Worm (Caenorhabditis elegans) whole organism, L3 larva: Measurements from ENCODE around the gene Y39A1A.31.

ENCODE experiments used
- R02D3.7 ChIP-seq: fragments of 150-350 bp; optimal IDR thresholded peaks from 2 replicates; lab custom pipeline; 2014; ENCODE audit warnings: missing biosample characterization, missing genetic modification characterization
- ZK546.5 ChIP-seq: sonication (generic microtip); optimal IDR thresholded peaks from 2 replicates; lab custom pipeline; 2017; ENCODE audit warnings: missing biosample characterization, missing genetic modification characterization
- aly-2 ChIP-seq: fragments of 150-350 bp; optimal IDR thresholded peaks from 2 replicates; lab custom pipeline; 2014; ENCODE audit warnings: missing biosample characterization, missing genetic modification characterization
- ama-1 ChIP-seq: fragments of 150-350 bp; optimal IDR thresholded peaks from 2 replicates; lab custom pipeline; 2018
- ceh-28 ChIP-seq: fragments of 150-350 bp; optimal IDR thresholded peaks from 2 replicates; lab custom pipeline; 2014; ENCODE audit warnings: missing biosample characterization, missing genetic modification reagents, missing genetic modification characterization
- ceh-82 ChIP-seq: fragments of 150-350 bp; optimal IDR thresholded peaks from 2 replicates; lab custom pipeline; 2014; ENCODE audit warnings: missing biosample characterization, missing genetic modification characterization
- egl-27 ChIP-seq: sonication (generic microtip); optimal IDR thresholded peaks from 4 replicates; lab custom pipeline; 2017; ENCODE audit warnings: missing biosample characterization, missing genetic modification reagents, missing genetic modification characterization
- egl-5 ChIP-seq: fragments of 150-350 bp; optimal IDR thresholded peaks from 2 replicates; lab custom pipeline; 2017; ENCODE audit warnings: missing biosample characterization, missing genetic modification reagents, missing genetic modification characterization, inconsistent platforms
- elt-1 ChIP-seq: fragments of 150-350 bp; optimal IDR thresholded peaks from 2 replicates; lab custom pipeline; 2014; ENCODE audit warnings: missing biosample characterization, missing genetic modification characterization
- elt-2 ChIP-seq: sonication (generic microtip); optimal IDR thresholded peaks from 2 replicates; lab custom pipeline; 2016; ENCODE audit warnings: missing genetic modification reagents, mild to moderate bottlenecking, missing genetic modification characterization, missing compliant biosample characterization
- elt-3 ChIP-seq, 3 experiments: fragments of 150-350 bp in 1 of 3; sonication (generic microtip) in 2 of 3; optimal IDR thresholded peaks; 2 replicates in 2 of 3; 4 replicates in 1 of 3; lab custom pipeline; 2014 to 2017; ENCODE audit warnings: missing biosample characterization in 3 of 3, missing genetic modification characterization in 3 of 3
- eor-1 ChIP-seq, 2 experiments: fragments of 150-350 bp; optimal IDR thresholded peaks; 2 replicates each; lab custom pipeline; 2014 to 2018; ENCODE audit warnings: missing biosample characterization in 2 of 2, missing genetic modification characterization in 2 of 2
- fkh-10 ChIP-seq: sonication (generic microtip); optimal IDR thresholded peaks from 2 replicates; lab custom pipeline; 2017; ENCODE audit warnings: missing biosample characterization, missing genetic modification reagents, missing genetic modification characterization
- fos-1 ChIP-seq: fragments of 150-350 bp; optimal IDR thresholded peaks from 2 replicates; lab custom pipeline; 2014; ENCODE audit warnings: missing biosample characterization, missing genetic modification characterization
- hmg-11 ChIP-seq: sonication (generic microtip); optimal IDR thresholded peaks from 2 replicates; lab custom pipeline; 2016; ENCODE audit warnings: missing genetic modification characterization, missing compliant biosample characterization
- jun-1 ChIP-seq: fragments of 150-350 bp; optimal IDR thresholded peaks from 2 replicates; lab custom pipeline; 2014; ENCODE audit warnings: missing biosample characterization, missing genetic modification reagents, missing genetic modification characterization
- lin-15B ChIP-seq: fragments of 150-350 bp; optimal IDR thresholded peaks from 2 replicates; lab custom pipeline; 2014; ENCODE audit warnings: missing biosample characterization, missing genetic modification characterization
- lin-39 ChIP-seq: fragments of 150-350 bp; optimal IDR thresholded peaks from 2 replicates; lab custom pipeline; 2018; ENCODE audit warnings: missing biosample characterization, missing genetic modification reagents, missing genetic modification characterization
- lsy-12 ChIP-seq: sonication (generic microtip); optimal IDR thresholded peaks from 2 replicates; lab custom pipeline; 2016; ENCODE audit warnings: mild to moderate bottlenecking, missing genetic modification characterization, missing compliant biosample characterization
- mdl-1 ChIP-seq: fragments of 150-350 bp; optimal IDR thresholded peaks from 2 replicates; lab custom pipeline; 2014; ENCODE audit warnings: missing biosample characterization, missing genetic modification characterization
- mml-1 ChIP-seq: fragments of 150-350 bp; sonication (generic microtip); optimal IDR thresholded peaks from 3 replicates; lab custom pipeline; 2014; ENCODE audit warnings: missing biosample characterization, missing genetic modification characterization
- nfya-1 ChIP-seq: sonication (generic microtip); optimal IDR thresholded peaks from 2 replicates; lab custom pipeline; 2017; ENCODE audit warnings: missing genetic modification characterization, mild to moderate bottlenecking, missing compliant biosample characterization, antibody characterized with exemption, moderate library complexity; ENCODE audit not compliant: insufficient read depth
- nhr-11 ChIP-seq: fragments of 150-350 bp; optimal IDR thresholded peaks from 2 replicates; lab custom pipeline; 2014; ENCODE audit warnings: missing biosample characterization, missing genetic modification characterization
- nhr-12 ChIP-seq: fragments of 150-350 bp; optimal IDR thresholded peaks from 2 replicates; lab custom pipeline; 2014; ENCODE audit warnings: missing biosample characterization, missing genetic modification characterization
- nhr-23 ChIP-seq: fragments of 150-350 bp; optimal IDR thresholded peaks from 2 replicates; lab custom pipeline; 2014; ENCODE audit warnings: missing biosample characterization, missing genetic modification reagents, missing genetic modification characterization
- nhr-237 ChIP-seq: fragments of 150-350 bp; optimal IDR thresholded peaks from 2 replicates; lab custom pipeline; 2014; ENCODE audit warnings: missing biosample characterization, missing genetic modification characterization
- nhr-25 ChIP-seq: sonication (generic microtip); optimal IDR thresholded peaks from 2 replicates; lab custom pipeline; 2017; ENCODE audit warnings: missing biosample characterization, missing genetic modification characterization
- nhr-28 ChIP-seq: fragments of 150-350 bp; optimal IDR thresholded peaks from 2 replicates; lab custom pipeline; 2014; ENCODE audit warnings: missing biosample characterization, missing genetic modification characterization
- nhr-43 ChIP-seq: sonication (generic microtip); optimal IDR thresholded peaks from 2 replicates; lab custom pipeline; 2016; ENCODE audit warnings: mild to moderate bottlenecking, missing genetic modification characterization, missing compliant biosample characterization; ENCODE audit not compliant: poor library complexity, severe bottlenecking
- nhr-67 ChIP-seq: fragments of 150-350 bp; optimal IDR thresholded peaks from 2 replicates; lab custom pipeline; 2014; ENCODE audit warnings: missing biosample characterization, missing genetic modification characterization
- nhr-76 ChIP-seq: fragments of 150-350 bp; sonication (generic microtip); optimal IDR thresholded peaks from 5 replicates; lab custom pipeline; 2014; ENCODE audit warnings: missing biosample characterization, missing genetic modification characterization
- pha-4 ChIP-seq: fragments of 150-350 bp; optimal IDR thresholded peaks from 2 replicates; lab custom pipeline; 2014; ENCODE audit warnings: missing biosample characterization, missing genetic modification reagents, missing genetic modification characterization
- pqm-1 ChIP-seq: fragments of 150-350 bp; optimal IDR thresholded peaks from 2 replicates; lab custom pipeline; 2017; ENCODE audit warnings: missing biosample characterization, missing genetic modification characterization, inconsistent platforms
- sea-2 ChIP-seq: fragments of 150-350 bp; sonication (generic microtip); optimal IDR thresholded peaks from 4 replicates; lab custom pipeline; 2014; ENCODE audit warnings: missing biosample characterization, missing genetic modification reagents, missing genetic modification characterization
- skn-1 ChIP-seq: fragments of 150-350 bp; optimal IDR thresholded peaks from 2 replicates; lab custom pipeline; 2014; ENCODE audit warnings: missing biosample characterization, missing genetic modification characterization
- snpc-4 ChIP-seq: fragments of 150-350 bp; optimal IDR thresholded peaks from 2 replicates; lab custom pipeline; 2014; ENCODE audit warnings: missing biosample characterization, missing genetic modification characterization
- unc-39 ChIP-seq: sonication (generic microtip); optimal IDR thresholded peaks from 4 replicates; lab custom pipeline; 2017; ENCODE audit warnings: missing biosample characterization, missing genetic modification characterization
- unc-62 ChIP-seq: fragments of 150-350 bp; sonication (generic microtip); optimal IDR thresholded peaks from 4 replicates; lab custom pipeline; 2014; ENCODE audit warnings: missing biosample characterization, missing genetic modification reagents, missing genetic modification characterization
- ztf-11 ChIP-seq: fragments of 150-350 bp; optimal IDR thresholded peaks from 2 replicates; lab custom pipeline; 2014; ENCODE audit warnings: missing biosample characterization, missing genetic modification characterization
- ztf-4 ChIP-seq: fragments of 150-350 bp; optimal IDR thresholded peaks from 2 replicates; lab custom pipeline; 2014; ENCODE audit warnings: missing biosample characterization, missing genetic modification characterization

Gene Y39A1A.31

ce11 chrIII:10714541-10714940, 25.6 kb upstream of the Y39A1A.31 start:
- peak; percentile 33 for TF ChIP-seq ama-1 (lab: Kevin White, UChicago)
- no peak for TF ChIP-seq nfya-1 (tag; lab: Kevin White, UChicago)

- TF ChIP-seq snpc-4 (tag; lab: Kevin White, UChicago) (no peak), skn-1 (tag; lab: Kevin White, UChicago) (no peak), ama-1 (lab: Kevin White, UChicago) (peak; percentile 90), ztf-4 (tag; lab: Kevin White, UChicago) (peak; percentile 43), nhr-43 (tag; lab: Kevin White, UChicago) (peak; percentile 47), fos-1 (tag; lab: Kevin White, UChicago) (no peak), elt-2 (tag; lab: Kevin White, UChicago) (peak; percentile 47), nhr-12 (no peak), R02D3.7 (no peak), unc-62 (no peak), lsy-12 (tag; lab: Kevin White, UChicago) (peak; percentile 68), pha-4 (tag; lab: Kevin White, UChicago) (peak; percentile 49), pqm-1 (tag; lab: Kevin White, UChicago) (peak; percentile 29), nhr-23 (tag; lab: Kevin White, UChicago) (peak; percentile 72), ceh-28 (tag; lab: Kevin White, UChicago) (peak; percentile 55), nhr-76 (tag; lab: Kevin White, UChicago) (no peak)
- TF ChIP-seq, all 47 proteins: peak for 9
Measured at ce11 chrIII:10711192-10711673, 22.3 kb upstream of the Y39A1A.31 start, which contains the start of gene W09D10.5. Gene W09D10.5, minus strand, starts transcription at chrIII:10711536.

ce11 chrIII:10709676-10710075, 20.7 kb upstream of the Y39A1A.31 start:
- TF ChIP-seq elt-1 (tag; lab: Kevin White, UChicago) (no peak), unc-39 (no peak), lin-39 (tag; lab: Kevin White, UChicago) (no peak), nhr-67 (no peak), nhr-25 (tag; lab: Kevin White, UChicago) (no peak), unc-62 (no peak), mdl-1 (tag; lab: Kevin White, UChicago) (no peak), egl-27 (no peak), ceh-28 (tag; lab: Kevin White, UChicago) (no peak), lsy-12 (tag; lab: Kevin White, UChicago) (no peak), ceh-82 (tag; lab: Kevin White, UChicago) (no peak), eor-1 (tag; optimal IDR thresholded peaks at IDR 0.05; lab: Kevin White, UChicago) (no peak), pha-4 (tag; lab: Kevin White, UChicago) (no peak), ztf-11 (no peak), sea-2 (GFP tag; lab: Kevin White, UChicago) (no peak), nfya-1 (tag; lab: Kevin White, UChicago) (no peak), fos-1 (tag; lab: Kevin White, UChicago) (no peak), R02D3.7 (no peak), lin-15B (tag; lab: Kevin White, UChicago) (no peak)
- TF ChIP-seq, all 47 proteins: peak for 0

- no peak for TF ChIP-seq elt-2 (tag; lab: Kevin White, UChicago)
- no peak for TF ChIP-seq unc-39
Measured at ce11 chrIII:10708484-10708883, 19.5 kb upstream of the Y39A1A.31 start.

ce11 chrIII:10707461-10707860, 18.5 kb upstream of the Y39A1A.31 start, which contains the start of gene mrpl-12:
Gene mrpl-12, plus strand, starts transcription at chrIII:10707761.
- TF ChIP-seq eor-1 (tag; optimal IDR thresholded peaks at IDR 0.05; lab: Kevin White, UChicago) (no peak), mdl-1 (tag; lab: Kevin White, UChicago) (no peak), ztf-11 (no peak), nhr-237 (no peak), elt-3 (tag; optimal IDR thresholded peaks at IDR 0.05; lab: Kevin White, UChicago) (no peak)

ce11 chrIII:10706972-10707438, 18.0 kb upstream of the Y39A1A.31 start, which contains the start of the genes Y39A1A.21 and Y39A1A.22:
Gene Y39A1A.21, minus strand, starts transcription at chrIII:10707022.
Gene Y39A1A.22, minus strand, starts transcription at chrIII:10707028.
- TF ChIP-seq nfya-1 (tag; lab: Kevin White, UChicago) (peak; percentile 88), egl-5 (tag; lab: Kevin White, UChicago) (peak; percentile 72), ZK546.5 (tag; lab: Kevin White, UChicago) (no peak), elt-2 (tag; lab: Kevin White, UChicago) (peak; percentile 64), skn-1 (tag; lab: Kevin White, UChicago) (peak; percentile 59), aly-2 (tag; lab: Kevin White, UChicago) (no peak), elt-1 (tag; lab: Kevin White, UChicago) (no peak), snpc-4 (tag; lab: Kevin White, UChicago) (peak; percentile 79), ceh-82 (tag; lab: Kevin White, UChicago) (peak; percentile 1), jun-1 (tag; lab: Kevin White, UChicago) (peak; percentile 55), lin-15B (tag; lab: Kevin White, UChicago) (peak; percentile 83), fkh-10 (GFP tag; lab: Kevin White, UChicago) (peak; percentile 83), fos-1 (tag; lab: Kevin White, UChicago) (no peak), mml-1 (no peak), hmg-11 (tag; lab: Kevin White, UChicago) (peak; percentile 79), R02D3.7 (peak; percentile 51), nhr-23 (tag; lab: Kevin White, UChicago) (peak; percentile 63), nhr-11 (tag; lab: Kevin White, UChicago) (no peak), ztf-4 (tag; lab: Kevin White, UChicago) (no peak), lin-39 (tag; lab: Kevin White, UChicago) (peak; percentile 70), mdl-1 (tag; lab: Kevin White, UChicago) (no peak), ztf-11 (no peak), nhr-28 (no peak)
